Worm (Caenorhabditis elegans) whole organism, mixed stage, embryonic: Measurements from ENCODE around the gene grd-2.
A peak's percentile ranks its signal among the peaks of the same experiment; 100 is the strongest.

Source experiments
- ceh-39 ChIP-seq: fragments of 150-350 bp; optimal IDR thresholded peaks from 2 replicates; lab custom pipeline; 2014; ENCODE audit warnings: missing biosample characterization, missing genetic modification characterization
- ceh-43 ChIP-seq: fragments of 200-800 bp; sonication (Bioruptor generic); optimal IDR thresholded peaks from 2 replicates; lab custom pipeline; 2018; ENCODE audit warnings: mild to moderate bottlenecking, missing genetic modification characterization, moderate library complexity, missing compliant biosample characterization
- ces-1 ChIP-seq: fragments of 150-350 bp; optimal IDR thresholded peaks from 2 replicates; lab custom pipeline; 2014; ENCODE audit warnings: missing biosample characterization, missing genetic modification reagents, missing genetic modification characterization
- elt-3 ChIP-seq: fragments of 150-350 bp; optimal IDR thresholded peaks from 2 replicates; lab custom pipeline; 2014; ENCODE audit warnings: missing biosample characterization, missing genetic modification characterization
- lin-13 ChIP-seq: fragments of 150-350 bp; optimal IDR thresholded peaks from 2 replicates; lab custom pipeline; 2014; ENCODE audit warnings: missing biosample characterization, missing genetic modification characterization
- lsy-2 ChIP-seq: fragments of 150-350 bp; optimal IDR thresholded peaks from 2 replicates; lab custom pipeline; 2014; ENCODE audit warnings: missing biosample characterization, missing genetic modification characterization
- mep-1 ChIP-seq: fragments of 150-350 bp; optimal IDR thresholded peaks from 2 replicates; lab custom pipeline; 2017; ENCODE audit warnings: missing biosample characterization, missing genetic modification reagents, missing genetic modification characterization, inconsistent platforms
- nhr-28 ChIP-seq: fragments of 150-350 bp; optimal IDR thresholded peaks from 2 replicates; lab custom pipeline; 2014; ENCODE audit warnings: missing biosample characterization, missing genetic modification characterization
- nhr-76 ChIP-seq: sonication (generic microtip); optimal IDR thresholded peaks from 2 replicates; lab custom pipeline; 2017; ENCODE audit warnings: missing biosample characterization, missing genetic modification characterization
- pha-4 ChIP-seq: fragments of 150-350 bp; optimal IDR thresholded peaks from 2 replicates; lab custom pipeline; 2018; ENCODE audit warnings: missing biosample characterization, missing genetic modification reagents, missing genetic modification characterization
- snpc-4 ChIP-seq: fragments of 150-350 bp; optimal IDR thresholded peaks from 2 replicates; lab custom pipeline; 2014; ENCODE audit warnings: missing biosample characterization, missing genetic modification characterization
- sptf-1 ChIP-seq: sonication (generic microtip); optimal IDR thresholded peaks from 2 replicates; lab custom pipeline; 2017; ENCODE audit warnings: mild to moderate bottlenecking, missing genetic modification characterization, moderate library complexity, missing compliant biosample characterization
- unc-62 ChIP-seq: fragments of 150-350 bp; optimal IDR thresholded peaks from 2 replicates; lab custom pipeline; 2014; ENCODE audit warnings: missing biosample characterization, missing genetic modification reagents, missing genetic modification characterization

DNA sequence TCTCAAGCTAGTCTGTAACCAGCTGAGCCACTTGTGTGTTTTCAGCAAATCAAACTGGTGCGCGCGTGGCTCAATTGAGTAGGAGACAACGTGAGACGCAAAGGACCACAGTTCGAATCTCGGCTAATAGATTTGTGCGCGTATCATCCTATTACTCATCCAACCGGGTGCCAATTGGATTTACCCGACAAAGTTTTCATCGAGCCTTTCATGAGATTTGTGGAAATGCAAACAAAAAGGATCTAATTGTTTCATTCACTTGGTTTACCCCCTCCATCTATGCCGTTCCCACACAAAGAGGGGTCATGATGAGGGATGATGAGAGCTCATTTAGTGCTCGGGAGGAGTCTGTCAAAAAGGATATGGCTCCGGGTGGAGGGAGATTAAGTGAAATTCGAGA is 45.6 kb downstream of the grd-2 start:
- TF ChIP-seq ces-1 (GFP tag; lab: Kevin White, UChicago) (peak; percentile 92), lin-13 (tag; lab: Kevin White, UChicago) (no peak), ceh-43 (no peak), pha-4 (tag; lab: Kevin White, UChicago) (no peak), snpc-4 (tag; lab: Kevin White, UChicago) (no peak), nhr-28 (no peak), mep-1 (no peak), nhr-76 (tag; lab: Kevin White, UChicago) (no peak), elt-3 (no peak), lsy-2 (no peak), sptf-1 (tag; lab: Kevin White, UChicago) (no peak), unc-62 (no peak), ceh-39 (tag; lab: Kevin White, UChicago) (no peak)
